Fruit fly (Drosophila melanogaster) whole organism, embryonic: ENCODE results near the gene mRRF1.

Experiments
- B-H2 ChIP-seq: fragments of 200-800 bp; sonication (Bioruptor generic); optimal IDR thresholded peaks from 2 replicates; lab custom pipeline; 2018; ENCODE audit warnings: missing biosample characterization, mild to moderate bottlenecking, missing genetic modification characterization
- C15 ChIP-seq: fragments of 200-800 bp; sonication (Bioruptor generic); IDR thresholded peaks from 3 replicates; pipeline ENCODE4 v1.3.6; 2022; ENCODE audit warnings: missing biosample characterization, missing genetic modification characterization
- CG1024 ChIP-seq: fragments of 200-800 bp; sonication (Bioruptor generic); IDR thresholded peaks from 2 replicates; pipeline ENCODE4 v1.3.6; 2022; ENCODE audit warnings: missing biosample characterization, missing genetic modification characterization
- CG10321 ChIP-seq: fragments of 200-800 bp; sonication (Bioruptor generic); IDR thresholded peaks from 2 replicates; pipeline ENCODE4 v1.3.6; 2022; ENCODE audit warnings: missing biosample characterization, missing genetic modification characterization
- CG12219 ChIP-seq: fragments of 200-800 bp; sonication (Bioruptor generic); optimal IDR thresholded peaks from 3 replicates; lab custom pipeline; 2018; ENCODE audit warnings: missing biosample characterization, mild to moderate bottlenecking, missing genetic modification characterization
- CG12391 ChIP-seq: fragments of 200-800 bp; sonication (Bioruptor generic); optimal IDR thresholded peaks from 3 replicates; lab custom pipeline; 2018; ENCODE audit warnings: missing biosample characterization, mild to moderate bottlenecking, missing genetic modification characterization, moderate library complexity
- CG17359 ChIP-seq: fragments of 200-800 bp; sonication (Bioruptor generic); optimal IDR thresholded peaks from 3 replicates; lab custom pipeline; 2018; ENCODE audit warnings: missing biosample characterization, mild to moderate bottlenecking, missing genetic modification characterization, moderate library complexity
- CG17912 ChIP-seq: fragments of 200-800 bp; sonication (Bioruptor generic); optimal IDR thresholded peaks from 2 replicates; lab custom pipeline; 2018; ENCODE audit warnings: missing biosample characterization, mild to moderate bottlenecking, missing genetic modification characterization
- CG34376 ChIP-seq: fragments of 200-800 bp; sonication (Bioruptor generic); optimal IDR thresholded peaks from 2 replicates; lab custom pipeline; 2018; ENCODE audit warnings: missing biosample characterization, mild to moderate bottlenecking, missing genetic modification characterization
- CG6272 ChIP-seq: fragments of 200-800 bp; sonication (Bioruptor generic); IDR thresholded peaks from 2 replicates; pipeline ENCODE4 v1.3.6; 2022; ENCODE audit warnings: missing biosample characterization, missing genetic modification characterization
- CG6689 ChIP-seq: fragments of 200-800 bp; sonication (Bioruptor generic); IDR thresholded peaks from 2 replicates; pipeline ENCODE4 v1.3.6; 2022; ENCODE audit warnings: missing biosample characterization, missing genetic modification characterization
- CG6813 ChIP-seq: fragments of 200-800 bp; sonication (Bioruptor generic); optimal IDR thresholded peaks from 2 replicates; lab custom pipeline; 2017; ENCODE audit warnings: missing biosample characterization, missing genetic modification characterization, mild to moderate bottlenecking, moderate library complexity, missing genetic modification reagents
- CG7372 ChIP-seq: fragments of 200-800 bp; sonication (Bioruptor generic); IDR thresholded peaks from 2 replicates; pipeline ENCODE4 v1.3.6; 2022; ENCODE audit warnings: missing biosample characterization, missing genetic modification characterization
- CG8388 ChIP-seq: fragments of 200-800 bp; sonication (Bioruptor generic); optimal IDR thresholded peaks from 2 replicates; lab custom pipeline; 2019; ENCODE audit warnings: missing biosample characterization, mild to moderate bottlenecking, missing genetic modification characterization, moderate library complexity
- Deaf1 ChIP-seq: fragments of 200-800 bp; optimal IDR thresholded peaks from 3 replicates; lab custom pipeline; 2019; ENCODE audit warnings: missing biosample characterization, mild to moderate bottlenecking, missing genetic modification characterization, moderate library complexity
- H2.0 ChIP-seq: fragments of 200-800 bp; sonication (Bioruptor generic); IDR thresholded peaks from 2 replicates; pipeline ENCODE4 v1.3.6; 2022; ENCODE audit warnings: missing biosample characterization, missing genetic modification characterization
- Hmr ChIP-seq: fragments of 200-800 bp; sonication (Bioruptor generic); optimal IDR thresholded peaks from 3 replicates; lab custom pipeline; 2017; ENCODE audit warnings: mild to moderate bottlenecking, missing biosample characterization, missing genetic modification reagents, missing genetic modification characterization
- Hsf ChIP-seq: fragments of 200-800 bp; sonication (Bioruptor generic); optimal IDR thresholded peaks from 3 replicates; lab custom pipeline; 2016; ENCODE audit warnings: missing biosample characterization, missing genetic modification characterization
- Jarid2 ChIP-seq: fragments of 200-800 bp; sonication (Bioruptor generic); optimal IDR thresholded peaks from 3 replicates; lab custom pipeline; 2017; ENCODE audit warnings: mild to moderate bottlenecking, missing biosample characterization, missing genetic modification reagents, missing genetic modification characterization
- Med ChIP-seq: fragments of 200-800 bp; sonication (Bioruptor generic); peaks from one replicate; lab custom pipeline; 2016; ENCODE audit warnings: missing biosample characterization, missing genetic modification characterization, mild to moderate bottlenecking, inconsistent platforms, moderate library complexity
- Mrtf ChIP-seq: fragments of 200-800 bp; sonication (Bioruptor generic); IDR thresholded peaks from 3 replicates; pipeline ENCODE4 v1.3.6; 2022; ENCODE audit warnings: missing biosample characterization, missing genetic modification characterization
- NC2β ChIP-seq: fragments of 200-800 bp; sonication (Bioruptor generic); optimal IDR thresholded peaks from 2 replicates; lab custom pipeline; 2016; ENCODE audit warnings: missing biosample characterization, missing genetic modification characterization
- NK7.1 ChIP-seq: fragments of 200-800 bp; sonication (Bioruptor generic); optimal IDR thresholded peaks from 3 replicates; lab custom pipeline; 2016; ENCODE audit warnings: missing biosample characterization, missing genetic modification characterization
- Neu2 ChIP-seq: fragments of 200-800 bp; sonication (Bioruptor generic); optimal IDR thresholded peaks from 3 replicates; lab custom pipeline; 2016; ENCODE audit warnings: missing biosample characterization, missing genetic modification characterization, borderline replicate concordance
- Nf-YC ChIP-seq: fragments of 200-800 bp; optimal IDR thresholded peaks from 3 replicates; lab custom pipeline; 2019; ENCODE audit warnings: missing biosample characterization, mild to moderate bottlenecking, missing genetic modification characterization, moderate library complexity
- Oli ChIP-seq: fragments of 200-800 bp; sonication (Bioruptor generic); optimal IDR thresholded peaks from 2 replicates; lab custom pipeline; 2018; ENCODE audit warnings: missing biosample characterization, mild to moderate bottlenecking, missing genetic modification characterization, moderate library complexity
- Opbp ChIP-seq: fragments of 200-800 bp; sonication (Bioruptor generic); IDR thresholded peaks from 3 replicates; pipeline ENCODE4 v1.3.6; 2022; ENCODE audit warnings: missing biosample characterization, missing genetic modification characterization; ENCODE audit not compliant: partially characterized antibody
- PHDP ChIP-seq: fragments of 200-800 bp; sonication (Bioruptor generic); optimal IDR thresholded peaks from 3 replicates; lab custom pipeline; 2018; ENCODE audit warnings: missing biosample characterization, mild to moderate bottlenecking, missing genetic modification characterization, moderate library complexity
- btn ChIP-seq: fragments of 200-800 bp; sonication (Bioruptor generic); optimal IDR thresholded peaks from 2 replicates; lab custom pipeline; 2016; ENCODE audit warnings: missing biosample characterization, missing genetic modification characterization
- croc ChIP-seq: fragments of 200-800 bp; sonication (Bioruptor generic); conservative IDR thresholded peaks from 3 replicates; pipeline ENCODE4 v1.3.6; 2022; ENCODE audit warnings: missing biosample characterization, missing genetic modification characterization
- dan ChIP-seq: fragments of 200-800 bp; sonication (Bioruptor generic); IDR thresholded peaks from 2 replicates; pipeline ENCODE4 v1.3.6; 2022; ENCODE audit warnings: missing biosample characterization, missing genetic modification characterization
- dati ChIP-seq: fragments of 200-800 bp; sonication (Bioruptor generic); IDR thresholded peaks from 2 replicates; pipeline ENCODE4 v1.3.6; 2022; ENCODE audit warnings: missing biosample characterization, missing genetic modification characterization
- dimm ChIP-seq: fragments of 200-800 bp; sonication (Bioruptor generic); IDR thresholded peaks from 2 replicates; pipeline ENCODE4 v1.3.6; 2022; ENCODE audit warnings: missing biosample characterization, missing genetic modification characterization
- dmrt11E ChIP-seq: fragments of 200-800 bp; sonication (Bioruptor generic); optimal IDR thresholded peaks from 3 replicates; lab custom pipeline; 2018; ENCODE audit warnings: missing biosample characterization, mild to moderate bottlenecking, missing genetic modification characterization, moderate library complexity
- gcm ChIP-seq: fragments of 200-800 bp; sonication (Bioruptor generic); optimal IDR thresholded peaks from 2 replicates; lab custom pipeline; 2019; ENCODE audit warnings: missing biosample characterization, mild to moderate bottlenecking, missing genetic modification characterization, moderate library complexity
- gfzf ChIP-seq: fragments of 200-800 bp; sonication (Bioruptor generic); optimal IDR thresholded peaks from 2 replicates; lab custom pipeline; 2016; ENCODE audit warnings: missing biosample characterization, mild to moderate bottlenecking, missing genetic modification characterization, moderate library complexity
- ken ChIP-seq: fragments of 200-800 bp; sonication (Bioruptor generic); IDR thresholded peaks from 3 replicates; pipeline ENCODE4 v1.3.6; 2022; ENCODE audit warnings: missing biosample characterization, missing genetic modification characterization
- mam ChIP-seq: fragments of 200-800 bp; sonication (Bioruptor generic); optimal IDR thresholded peaks from 3 replicates; lab custom pipeline; 2016; ENCODE audit warnings: missing biosample characterization, missing genetic modification characterization
- nerfin-2 ChIP-seq: fragments of 200-800 bp; sonication (Bioruptor generic); IDR thresholded peaks from 2 replicates; pipeline ENCODE4 v1.3.6; 2022; ENCODE audit warnings: missing biosample characterization, missing genetic modification characterization; ENCODE audit not compliant: partially characterized antibody
- org-1 ChIP-seq: fragments of 200-800 bp; sonication (Bioruptor generic); optimal IDR thresholded peaks from 2 replicates; lab custom pipeline; 2017; ENCODE audit warnings: missing biosample characterization, missing genetic modification characterization
- ranshi ChIP-seq: fragments of 200-800 bp; sonication (Bioruptor generic); IDR thresholded peaks from 2 replicates; pipeline ENCODE4 v1.3.6; 2022; ENCODE audit warnings: missing biosample characterization, missing genetic modification characterization
- salm ChIP-seq: fragments of 200-800 bp; sonication (Bioruptor generic); optimal IDR thresholded peaks from 2 replicates; lab custom pipeline; 2018; ENCODE audit warnings: missing biosample characterization, mild to moderate bottlenecking, missing genetic modification characterization
- sens-2 ChIP-seq: fragments of 200-800 bp; sonication (Bioruptor generic); IDR thresholded peaks from 2 replicates; pipeline ENCODE4 v1.3.6; 2022; ENCODE audit warnings: missing biosample characterization, missing genetic modification characterization
- slou ChIP-seq: fragments of 200-800 bp; sonication (Bioruptor generic); optimal IDR thresholded peaks from 3 replicates; lab custom pipeline; 2016; ENCODE audit warnings: missing biosample characterization, missing genetic modification characterization
- sr ChIP-seq: fragments of 200-800 bp; sonication (Bioruptor generic); IDR thresholded peaks from 3 replicates; pipeline ENCODE4 v1.3.6; 2022; ENCODE audit warnings: missing biosample characterization, missing genetic modification characterization
- tin ChIP-seq: fragments of 200-800 bp; sonication (Bioruptor generic); optimal IDR thresholded peaks from 3 replicates; lab custom pipeline; 2016; ENCODE audit warnings: missing biosample characterization, missing genetic modification characterization
- unc-4 ChIP-seq: fragments of 200-800 bp; sonication (Bioruptor generic); IDR thresholded peaks from 2 replicates; pipeline ENCODE4 v1.3.6; 2022; ENCODE audit warnings: missing biosample characterization, missing genetic modification characterization; ENCODE audit not compliant: partially characterized antibody
- zen2 ChIP-seq: fragments of 200-800 bp; sonication (Bioruptor generic); IDR thresholded peaks from 3 replicates; pipeline ENCODE4 v1.3.6; 2022; ENCODE audit warnings: missing biosample characterization, missing genetic modification characterization; ENCODE audit not compliant: partially characterized antibody

The mRRF1 gene

dm6 chr3L:9376573-9376972, 12.4 kb downstream of the mRRF1 start:
- TF ChIP-seq C15 (GFP tag; lab: Robert Waterston, UW) (no peak), CG7372 (no peak), CG6813 (GFP tag; lab: Kevin White, UChicago) (no peak), Neu2 (GFP tag; lab: Kevin White, UChicago) (no peak), Mrtf (0 out of 3 replicates have a peak, but pooled peaks have one; percentile 39), btn (no peak), Med (peak; percentile 56), tin (GFP tag; lab: Kevin White, UChicago) (no peak), PHDP (tag; lab: Kevin White, UChicago) (no peak), CG6272 (GFP tag; lab: Robert Waterston, UW) (no peak), H2.0 (GFP tag; lab: Robert Waterston, UW) (no peak), dati (GFP tag; lab: Robert Waterston, UW) (no peak), ken (GFP tag; lab: Robert Waterston, UW) (0 out of 3 replicates have a peak, but pooled peaks have one; percentile 14), NK7.1 (no peak), org-1 (no peak), Deaf1 (no peak), CG1024 (GFP tag; lab: Robert Waterston, UW) (no peak), Oli (tag; lab: Kevin White, UChicago) (no peak), CG10321 (GFP tag; lab: Robert Waterston, UW) (no peak), CG12391 (tag; lab: Kevin White, UChicago) (no peak), dmrt11E (tag; lab: Kevin White, UChicago) (no peak)
- TF ChIP-seq, all 482 proteins: peak for 3

DNA sequence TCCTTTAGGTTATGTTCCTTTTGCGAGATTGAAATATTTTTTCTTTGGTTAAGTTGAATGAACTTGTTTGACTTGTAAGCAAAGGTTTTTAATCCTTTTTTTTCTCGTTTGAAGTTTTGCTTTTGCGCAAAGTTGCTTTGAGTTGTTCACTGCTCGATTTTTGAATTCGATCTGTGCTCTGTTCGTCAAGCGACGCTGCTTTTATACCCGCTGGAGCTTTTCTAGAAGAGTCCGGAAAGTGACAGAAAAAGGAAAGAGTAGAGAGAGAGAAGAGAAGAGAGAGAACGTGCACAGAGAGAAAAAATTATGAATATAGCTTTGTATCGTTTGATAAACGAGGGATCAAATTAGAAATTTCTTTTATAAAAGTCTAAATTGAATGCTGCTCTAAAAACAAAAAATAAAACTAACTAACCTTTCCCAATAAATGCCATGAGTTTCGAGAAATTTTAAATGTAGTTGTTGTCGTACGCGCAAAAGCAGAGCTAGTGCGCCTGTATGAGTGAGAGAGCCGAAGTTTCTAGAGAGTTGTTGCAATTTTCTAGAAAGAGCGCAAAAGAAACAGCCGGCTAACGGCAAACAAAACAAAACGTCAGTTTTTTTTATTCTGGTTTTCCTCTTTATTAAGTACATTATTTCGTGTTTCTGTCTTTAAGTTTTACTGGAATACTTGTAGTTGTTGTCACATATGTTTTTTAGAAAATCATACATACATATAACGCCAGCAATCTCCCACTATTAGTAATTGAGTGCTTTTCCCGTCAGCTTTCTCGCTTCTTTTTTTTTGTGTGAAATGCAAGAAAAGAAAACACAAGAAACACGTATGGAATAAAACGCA, 13.3 kb downstream of the mRRF1 start, which contains the start of gene Hsp26:
Gene Hsp26 (minus strand): TSS at position 230 of the 838 bp plus-strand sequence.
- TF ChIP-seq CG12219 (GFP tag; lab: Kevin White, UChicago) (peak; percentile 79), ranshi (peak; percentile 80), dan (GFP tag; lab: Robert Waterston, UW) (no peak), croc (peak; percentile 55; the same call in 2 of the 3 replicates), salm (tag; lab: Kevin White, UChicago) (peak; percentile 85), NC2β (GFP tag; lab: Kevin White, UChicago) (peak; percentile 78), CG8388 (GFP tag; lab: Kevin White, UChicago) (peak; percentile 87), zen2 (GFP tag; lab: Robert Waterston, UW) (no peak), mam (GFP tag; lab: Kevin White, UChicago) (peak; percentile 85), nerfin-2 (no peak), dati (GFP tag; lab: Robert Waterston, UW) (0 out of 2 replicates have a peak, but pooled peaks have one; percentile 19), CG6689 (GFP tag; lab: Robert Waterston, UW) (peak; percentile 83), slou (GFP tag; lab: Kevin White, UChicago) (peak; percentile 62), Opbp (GFP tag; lab: Robert Waterston, UW) (no peak), B-H2 (GFP tag; lab: Kevin White, UChicago) (peak; percentile 49), Jarid2 (GFP tag; lab: Kevin White, UChicago) (peak; percentile 75), CG34376 (peak; percentile 83), Hsf (GFP tag; lab: Kevin White, UChicago) (peak; percentile 87), Hmr (GFP tag; lab: Kevin White, UChicago) (peak; percentile 86), sr (GFP tag; lab: Robert Waterston, UW) (no peak), Nf-YC (peak; percentile 51), sens-2 (GFP tag; lab: Robert Waterston, UW) (peak; percentile 73), gfzf (GFP tag; lab: Kevin White, UChicago) (no peak), gcm (peak; percentile 87), dimm (GFP tag; lab: Robert Waterston, UW) (peak; percentile 58; the same call in 1 of the 2 replicates), CG17359 (tag; lab: Kevin White, UChicago) (peak; percentile 86), unc-4 (GFP tag; lab: Robert Waterston, UW) (0 out of 2 replicates have a peak, but pooled peaks have one; percentile 17), CG17912 (GFP tag; lab: Kevin White, UChicago) (no peak)
